5 worm cellular contexts compared by ENCODE assay signal in genomic region chrIII:10747620-10748479, ce11.
TF ChIP-seq lines count a peak whose summit lies in the region.

TSS of gene ran-1 (minus strand) at chrIII:10747728.
TSS of gene dkc-1 (plus strand) at chrIII:10748429.

TF ChIP-seq in whole organism, L1 larva, 84 proteins besides CTCF, POLR2A, EP300 and RAD21 (continues in another document):
- peak; percentile 46 for TF ChIP-seq rnt-1 (tag; optimal IDR thresholded peaks at IDR 0.05; lab: Kevin White, UChicago)
- no peak for TF ChIP-seq ceh-88 (GFP tag; IDR thresholded peaks at IDR 0.05; lab: Robert Waterston, UW)
- peak; percentile 42 for TF ChIP-seq jun-1 (tag; optimal IDR thresholded peaks at IDR 0.05; lab: Kevin White, UChicago)
- TF ChIP-seq pax-3 (tag; optimal IDR thresholded peaks at IDR 0.05; lab: Kevin White, UChicago) = no peak
- TF ChIP-seq efl-1 (optimal IDR thresholded peaks at IDR 0.05; lab: Kevin White, UChicago) = peak; percentile 81 to 86
- TF ChIP-seq efl-1 (GFP tag; optimal IDR thresholded peaks at IDR 0.05 in 1 of 2; lab: Kevin White, UChicago) = peak; percentile 85 to 96
- TF ChIP-seq lsy-2 (tag; optimal IDR thresholded peaks at IDR 0.05; lab: Kevin White, UChicago) = peak; percentile 71 to 85
- no peak for TF ChIP-seq sptf-1 (tag; optimal IDR thresholded peaks at IDR 0.05; lab: Kevin White, UChicago)
- no peak for TF ChIP-seq lin-39 (tag; optimal IDR thresholded peaks at IDR 0.05; lab: Kevin White, UChicago)
- TF ChIP-seq fkh-8 (tag; optimal IDR thresholded peaks at IDR 0.05; lab: Kevin White, UChicago) = peak; percentile 73
- peak; percentile 53 for TF ChIP-seq tbx-2 (tag; optimal IDR thresholded peaks at IDR 0.05; lab: Kevin White, UChicago)
- peak; percentile 59 for TF ChIP-seq nhr-77 (tag; optimal IDR thresholded peaks at IDR 0.05; lab: Kevin White, UChicago)
- TF ChIP-seq nhr-20 (tag; optimal IDR thresholded peaks at IDR 0.05; lab: Kevin White, UChicago) = peak; percentile 55
- no peak for TF ChIP-seq sup-37 (GFP tag; optimal IDR thresholded peaks at IDR 0.05; lab: Kevin White, UChicago)
- no peak for TF ChIP-seq grh-1 (GFP tag; IDR thresholded peaks at IDR 0.05; lab: Robert Waterston, UW)
- peak; percentile 77 for TF ChIP-seq zip-4 (GFP tag; optimal IDR thresholded peaks at IDR 0.05; lab: Kevin White, UChicago)
- TF ChIP-seq mep-1 (tag; optimal IDR thresholded peaks at IDR 0.05; lab: Kevin White, UChicago) = peak; percentile 72
- peak; percentile 68 for TF ChIP-seq lin-14 (GFP tag; optimal IDR thresholded peaks at IDR 0.05; lab: Kevin White, UChicago)
- TF ChIP-seq nhr-84 (tag; optimal IDR thresholded peaks at IDR 0.05; lab: Kevin White, UChicago) = no peak

TF ChIP-seq in whole organism, L3 larva, 47 proteins besides CTCF, POLR2A, EP300 and RAD21 (continues in another document):
- TF ChIP-seq nhr-23 (tag; optimal IDR thresholded peaks at IDR 0.05; lab: Kevin White, UChicago) (peak; percentile 55), R02D3.7 (tag; optimal IDR thresholded peaks at IDR 0.05; lab: Kevin White, UChicago) (no peak), nhr-43 (tag; optimal IDR thresholded peaks at IDR 0.05; lab: Kevin White, UChicago; ENCODE audit: poor library complexity, severe bottlenecking) (no peak), lsy-12 (tag; optimal IDR thresholded peaks at IDR 0.05; lab: Kevin White, UChicago) (no peak), hmg-11 (tag; optimal IDR thresholded peaks at IDR 0.05; lab: Kevin White, UChicago) (peak; percentile 73), pha-4 (tag; optimal IDR thresholded peaks at IDR 0.05; lab: Kevin White, UChicago) (peak; percentile 81), sea-2 (GFP tag; optimal IDR thresholded peaks at IDR 0.05; lab: Kevin White, UChicago) (no peak), ceh-28 (tag; optimal IDR thresholded peaks at IDR 0.05; lab: Kevin White, UChicago) (peak; percentile 74), mdl-1 (tag; optimal IDR thresholded peaks at IDR 0.05; lab: Kevin White, UChicago) (no peak), ama-1 (optimal IDR thresholded peaks at IDR 0.05; lab: Kevin White, UChicago) (peak; percentile 47), skn-1 (tag; optimal IDR thresholded peaks at IDR 0.05; lab: Kevin White, UChicago) (peak; percentile 82), daf-12 (tag; optimal IDR thresholded peaks at IDR 0.05; lab: Kevin White, UChicago) (no peak), nhr-25 (tag; optimal IDR thresholded peaks at IDR 0.05; lab: Kevin White, UChicago) (peak; percentile 73), fkh-10 (GFP tag; optimal IDR thresholded peaks at IDR 0.05; lab: Kevin White, UChicago) (no peak), pqm-1 (tag; optimal IDR thresholded peaks at IDR 0.05; lab: Kevin White, UChicago) (peak; percentile 15), unc-39 (tag; optimal IDR thresholded peaks at IDR 0.05; lab: Kevin White, UChicago) (no peak), snpc-4 (tag; optimal IDR thresholded peaks at IDR 0.05; lab: Kevin White, UChicago) (peak; percentile 76), lin-39 (tag; optimal IDR thresholded peaks at IDR 0.05; lab: Kevin White, UChicago) (peak; percentile 75), ceh-9 (tag; optimal IDR thresholded peaks at IDR 0.05; lab: Kevin White, UChicago) (no peak)

TF ChIP-seq in whole organism, early embryonic, 17 proteins besides CTCF, POLR2A, EP300 and RAD21:
- TF ChIP-seq aly-1 (tag; optimal IDR thresholded peaks at IDR 0.05; lab: Kevin White, UChicago) (no peak), F13C5.2 (tag; optimal IDR thresholded peaks at IDR 0.05; lab: Kevin White, UChicago) (peak; percentile 33), tbx-37 (GFP tag; conservative IDR thresholded peaks at IDR 0.05; lab: Robert Waterston, UW) (no peak), sea-1 (GFP tag; conservative IDR thresholded peaks at IDR 0.05; lab: Robert Waterston, UW) (no peak)
TF ChIP-seq in whole organism, early embryonic: peak in this region for 1.

TF ChIP-seq in whole organism, midembryonic, 9 proteins besides CTCF, POLR2A, EP300 and RAD21:
- TF ChIP-seq cog-1 (tag; optimal IDR thresholded peaks at IDR 0.05; lab: Kevin White, UChicago) (peak; percentile 50), klf-2 (GFP tag; conservative IDR thresholded peaks at IDR 0.05; lab: Robert Waterston, UW) (no peak), T22C8.4 (GFP tag; IDR thresholded peaks at IDR 0.05; lab: Robert Waterston, UW) (peak; percentile 72), ztf-23 (GFP tag; IDR thresholded peaks at IDR 0.05; lab: Robert Waterston, UW) (peak; percentile 100)
TF ChIP-seq in whole organism, midembryonic: peak in this region for 3.

TF ChIP-seq in whole organism, young adult, 124 proteins besides CTCF, POLR2A, EP300 and RAD21 (continues in another document):
- peak; percentile 79 for TF ChIP-seq snpc-1.3 (tag; optimal IDR thresholded peaks at IDR 0.05; lab: Kevin White, UChicago; ENCODE audit: insufficient read depth)
- TF ChIP-seq madf-6 (GFP tag; IDR thresholded peaks at IDR 0.05; lab: Robert Waterston, UW) = peak; percentile 98
- TF ChIP-seq efl-1 (GFP tag; optimal IDR thresholded peaks at IDR 0.05; lab: Kevin White, UChicago) = peak; percentile 98
- TF ChIP-seq attf-3 (GFP tag; conservative IDR thresholded peaks at IDR 0.05; lab: Robert Waterston, UW) = 0 out of 2 replicates have a peak, but pooled peaks have one; percentile 44
- TF ChIP-seq aptf-3 (GFP tag; IDR thresholded peaks at IDR 0.05; lab: Robert Waterston, UW) = 0 out of 2 replicates have a peak, but pooled peaks have one; percentile 21
- peak; percentile 92 for TF ChIP-seq tlf-1 (GFP tag; optimal IDR thresholded peaks at IDR 0.05; lab: Kevin White, UChicago)
- peak; percentile 95 for TF ChIP-seq ceh-91 (GFP tag; IDR thresholded peaks at IDR 0.05; lab: Robert Waterston, UW)
- TF ChIP-seq snpc-3.4 (tag; optimal IDR thresholded peaks at IDR 0.05; lab: Kevin White, UChicago) = peak; percentile 91
- TF ChIP-seq hlh-12 (tag; optimal IDR thresholded peaks at IDR 0.05; lab: Kevin White, UChicago) = no peak
- peak; percentile 68 for TF ChIP-seq ztf-18 (tag; optimal IDR thresholded peaks at IDR 0.05; lab: Kevin White, UChicago)
- peak; percentile 80 for TF ChIP-seq pbrm-1 (GFP tag; IDR thresholded peaks at IDR 0.05; lab: Robert Waterston, UW)
- peak; percentile 84 for TF ChIP-seq Y53G8AR.9 (GFP tag; conservative IDR thresholded peaks at IDR 0.05; lab: Robert Waterston, UW)
- peak; percentile 63 for TF ChIP-seq K12H6.12 (tag; optimal IDR thresholded peaks at IDR 0.05; lab: Kevin White, UChicago)
- TF ChIP-seq let-526 (GFP tag; IDR thresholded peaks at IDR 0.05; lab: Robert Waterston, UW) = no peak
- TF ChIP-seq snpc-1.1 (tag; optimal IDR thresholded peaks at IDR 0.05; lab: Kevin White, UChicago; ENCODE audit: insufficient read depth) = peak; percentile 54
- TF ChIP-seq chd-7 (tag; optimal IDR thresholded peaks at IDR 0.05; lab: Kevin White, UChicago) = no peak
- peak; percentile 84 for TF ChIP-seq hsf-1 (GFP tag; IDR thresholded peaks at IDR 0.05; lab: Robert Waterston, UW)
- TF ChIP-seq atf-7 (tag; optimal IDR thresholded peaks at IDR 0.05; lab: Kevin White, UChicago) = no peak
- TF ChIP-seq tbx-9 (tag; optimal IDR thresholded peaks at IDR 0.05; lab: Kevin White, UChicago; ENCODE audit: borderline replicate concordance) = no peak
- peak in 2 of 3 experiments; percentile 74 to 79 for TF ChIP-seq lin-35 (GFP tag; optimal IDR thresholded peaks at IDR 0.05; lab: Kevin White, UChicago)
- peak; percentile 86 for TF ChIP-seq B0019.2 (GFP tag; conservative IDR thresholded peaks at IDR 0.05; lab: Robert Waterston, UW)
- peak; percentile 51 for TF ChIP-seq lin-40 (tag; optimal IDR thresholded peaks at IDR 0.05; lab: Kevin White, UChicago)
- 0 out of 2 replicates have a peak, but pooled peaks have one; percentile 29 for TF ChIP-seq lir-1 (GFP tag; conservative IDR thresholded peaks at IDR 0.05; lab: Robert Waterston, UW)
- peak; percentile 79; the same call in 1 of the 2 replicates for TF ChIP-seq nfyb-1 (GFP tag; IDR thresholded peaks at IDR 0.05; lab: Robert Waterston, UW)
- peak; percentile 65 for TF ChIP-seq tbp1 (GFP tag; optimal IDR thresholded peaks at IDR 0.05; lab: Kevin White, UChicago)
- no peak for TF ChIP-seq K11D2.4 (GFP tag; IDR thresholded peaks at IDR 0.05; lab: Robert Waterston, UW)
- peak; percentile 82 for TF ChIP-seq mcd-1 (GFP tag; IDR thresholded peaks at IDR 0.05; lab: Robert Waterston, UW)
- TF ChIP-seq madf-8 (GFP tag; conservative IDR thresholded peaks at IDR 0.05; lab: Robert Waterston, UW) = peak; percentile 94
- TF ChIP-seq madf-3 (GFP tag; IDR thresholded peaks at IDR 0.05; lab: Robert Waterston, UW) = peak; percentile 86
- peak; percentile 81 for TF ChIP-seq athp-1 (tag; optimal IDR thresholded peaks at IDR 0.05; lab: Kevin White, UChicago)
- TF ChIP-seq akir-1 (GFP tag; optimal IDR thresholded peaks at IDR 0.05; lab: Kevin White, UChicago) = no peak
- TF ChIP-seq F10E7.11 (tag; optimal IDR thresholded peaks at IDR 0.05; lab: Kevin White, UChicago) = no peak
- TF ChIP-seq hlh-26 (GFP tag; conservative IDR thresholded peaks at IDR 0.05; lab: Robert Waterston, UW) = no peak
- TF ChIP-seq ceh-100 (GFP tag; IDR thresholded peaks at IDR 0.05; lab: Robert Waterston, UW) = peak; percentile 53
- TF ChIP-seq repo-1 (tag; optimal IDR thresholded peaks at IDR 0.05; lab: Kevin White, UChicago) = peak; percentile 4
- TF ChIP-seq Y95B8A.8 (GFP tag; IDR thresholded peaks at IDR 0.05; lab: Robert Waterston, UW) = peak; percentile 84; the same call in 1 of the 2 replicates
- peak; percentile 94 for TF ChIP-seq dox-1 (GFP tag; IDR thresholded peaks at IDR 0.05; lab: Robert Waterston, UW)
- peak; percentile 90 for TF ChIP-seq B0336.3 (GFP tag; IDR thresholded peaks at IDR 0.05; lab: Robert Waterston, UW)
- peak; percentile 90 for TF ChIP-seq attf-5 (GFP tag; optimal IDR thresholded peaks at IDR 0.05; lab: Kevin White, UChicago)
- peak; percentile 95 for TF ChIP-seq hmg-1.2 (GFP tag; IDR thresholded peaks at IDR 0.05; lab: Robert Waterston, UW)
- TF ChIP-seq D2030.7 (GFP tag; IDR thresholded peaks at IDR 0.05; lab: Robert Waterston, UW) = peak; percentile 95
- peak; percentile 93 for TF ChIP-seq lin-54 (GFP tag; optimal IDR thresholded peaks at IDR 0.05; lab: Kevin White, UChicago)
- no peak for TF ChIP-seq ceh-27 (GFP tag; optimal IDR thresholded peaks at IDR 0.05; lab: Kevin White, UChicago)
- peak; percentile 13 for TF ChIP-seq pha-4 (tag; optimal IDR thresholded peaks at IDR 0.05; lab: Kevin White, UChicago)
- TF ChIP-seq nfya-2 (GFP tag; IDR thresholded peaks at IDR 0.05; lab: Robert Waterston, UW) = no peak
- peak; percentile 53 for TF ChIP-seq egrh-3 (GFP tag; IDR thresholded peaks at IDR 0.05; lab: Robert Waterston, UW)
- peak; percentile 58; the same call in 1 of the 2 replicates for TF ChIP-seq cebp-1 (GFP tag; IDR thresholded peaks at IDR 0.05; lab: Robert Waterston, UW)
- peak; percentile 90 for TF ChIP-seq cebp-1 (tag; optimal IDR thresholded peaks at IDR 0.05; lab: Kevin White, UChicago)
- TF ChIP-seq C06A6.2 (GFP tag; conservative IDR thresholded peaks at IDR 0.05; lab: Robert Waterston, UW) = no peak

Comparison
In these comparisons a context has a peak if more than half of its experiments do, and no peak if none do; other contexts are left out.
1. Of the 8 proteins assayed by ChIP-seq in both whole organism, young adult and whole organism, L1 larva: peak only in whole organism, young adult: none; only in whole organism, L1 larva: nhr-90; in both: dpl-1, efl-1, lin-35, snpc-4 and unc-130; in neither: 2.